Worm (Caenorhabditis elegans) whole organism, late embryonic: ENCODE data around the gene swip-10.

Experiments used
- ama-1 ChIP-seq: fragments of 150-350 bp; optimal IDR thresholded peaks from 2 replicates; lab custom pipeline; 2014
- ceh-22 ChIP-seq: sonication (generic microtip); optimal IDR thresholded peaks from 2 replicates; lab custom pipeline; 2017; ENCODE audit warnings: missing biosample characterization, missing genetic modification characterization
- ceh-34 ChIP-seq: sonication (generic microtip); optimal IDR thresholded peaks from 2 replicates; lab custom pipeline; 2016; ENCODE audit warnings: mild to moderate bottlenecking, missing genetic modification characterization, missing compliant biosample characterization
- ceh-6 ChIP-seq: fragments of 200-800 bp; sonication (Bioruptor generic); optimal IDR thresholded peaks from 2 replicates; lab custom pipeline; 2018; ENCODE audit warnings: mild to moderate bottlenecking, missing genetic modification characterization, missing compliant biosample characterization
- fkh-10 ChIP-seq: fragments of 150-350 bp; optimal IDR thresholded peaks from 2 replicates; lab custom pipeline; 2014; ENCODE audit warnings: missing biosample characterization, missing genetic modification reagents, missing genetic modification characterization
- lin-11 ChIP-seq: fragments of 200-800 bp; sonication (Bioruptor generic); optimal IDR thresholded peaks from 2 replicates; lab custom pipeline; 2018; ENCODE audit warnings: mild to moderate bottlenecking, missing genetic modification characterization, missing compliant biosample characterization
- pha-4 ChIP-seq: fragments of 150-350 bp; optimal IDR thresholded peaks from 2 replicates; lab custom pipeline; 2018; ENCODE audit warnings: missing biosample characterization, missing genetic modification reagents, missing genetic modification characterization
- pqm-1 ChIP-seq: sonication (generic microtip); optimal IDR thresholded peaks from 2 replicates; lab custom pipeline; 2016; ENCODE audit warnings: missing genetic modification characterization, missing compliant biosample characterization
- tbx-2 ChIP-seq: sonication (generic microtip); optimal IDR thresholded peaks from 2 replicates; lab custom pipeline; 2016; ENCODE audit warnings: missing genetic modification characterization, missing compliant biosample characterization
- unc-86 ChIP-seq: sonication (generic microtip); optimal IDR thresholded peaks from 2 replicates; lab custom pipeline; 2016; ENCODE audit warnings: missing genetic modification characterization, missing compliant biosample characterization
- ztf-16 ChIP-seq: sonication (generic microtip); optimal IDR thresholded peaks from 2 replicates; lab custom pipeline; 2017; ENCODE audit warnings: missing genetic modification characterization, missing compliant biosample characterization

DNA sequence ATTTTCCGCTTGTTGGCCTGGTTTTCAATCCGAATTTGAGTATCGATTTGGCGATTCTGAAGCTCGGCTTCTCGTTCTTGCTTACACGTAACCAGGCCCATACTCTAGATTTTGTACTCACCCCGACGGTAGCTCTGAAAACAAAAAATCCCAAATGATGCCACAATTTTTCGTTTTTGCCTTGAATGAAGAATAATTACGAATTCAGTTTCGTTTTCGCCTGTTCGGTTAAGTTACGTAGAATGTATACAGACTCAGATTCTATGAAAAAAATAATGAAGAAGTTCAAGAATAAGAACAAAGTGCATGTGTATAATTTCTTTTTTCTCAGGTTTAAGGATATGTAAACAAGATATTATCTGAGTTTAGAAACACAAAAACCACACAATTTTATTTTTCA lies 2.9 kb upstream of the swip-10 start, which contains the start of gene gpa-5:
- TF ChIP-seq ztf-16 (tag; lab: Kevin White, UChicago) = no peak
- no peak for TF ChIP-seq fkh-10 (GFP tag; lab: Kevin White, UChicago)
- no peak for TF ChIP-seq ceh-22 (tag; lab: Kevin White, UChicago)
- no peak for TF ChIP-seq ceh-34 (tag; lab: Kevin White, UChicago)
- TF ChIP-seq pqm-1 (tag; lab: Kevin White, UChicago) = no peak
- no peak for TF ChIP-seq ama-1 (lab: Kevin White, UChicago)
- TF ChIP-seq tbx-2 = no peak
- no peak for TF ChIP-seq lin-11
- no peak for TF ChIP-seq unc-86
- TF ChIP-seq ceh-6 (GFP tag; lab: Kevin White, UChicago) = no peak
- no peak for TF ChIP-seq pha-4 (tag; lab: Kevin White, UChicago)
